Worm (Caenorhabditis elegans) whole organism, midembryonic: ENCODE results near the gene nhr-6.
A peak's percentile ranks its signal among the peaks of the same experiment; 100 is the strongest.

ENCODE experiments used
- T22C8.4 ChIP-seq: fragments of 200-800 bp; sonication (Bioruptor generic); IDR thresholded peaks from 2 replicates; pipeline ENCODE4 v1.3.6; 2022; ENCODE audit warnings: missing genetic modification characterization, missing compliant biosample characterization
- cog-1 ChIP-seq: sonication (generic microtip); optimal IDR thresholded peaks from 2 replicates; lab custom pipeline; 2016; ENCODE audit warnings: missing genetic modification characterization, missing compliant biosample characterization
- flt-1 ChIP-seq: fragments of 200-800 bp; sonication (Bioruptor generic); IDR thresholded peaks from 2 replicates; pipeline ENCODE4 v1.3.6; 2022; ENCODE audit warnings: missing genetic modification characterization, missing compliant biosample characterization
- klf-2 ChIP-seq: fragments of 200-800 bp; sonication (Bioruptor generic); conservative IDR thresholded peaks from 2 replicates; pipeline ENCODE4 v1.3.6; 2022; ENCODE audit warnings: missing genetic modification reagents, missing genetic modification characterization, missing compliant biosample characterization
- med-1 ChIP-seq: sonication (generic microtip); optimal IDR thresholded peaks from 2 replicates; lab custom pipeline; 2017; ENCODE audit warnings: missing genetic modification characterization, mild to moderate bottlenecking, missing compliant biosample characterization, antibody characterized with exemption, missing genetic modification reagents; ENCODE audit not compliant: insufficient read depth
- ref-1 ChIP-seq: fragments of 200-800 bp; sonication (Bioruptor generic); conservative IDR thresholded peaks from 2 replicates; pipeline ENCODE4 v1.3.6; 2022; ENCODE audit warnings: missing genetic modification reagents, missing genetic modification characterization, missing compliant biosample characterization
- tab-1 ChIP-seq: fragments of 200-800 bp; sonication (Bioruptor generic); IDR thresholded peaks from 2 replicates; pipeline ENCODE4 v1.3.6; 2022; ENCODE audit warnings: missing genetic modification characterization, missing compliant biosample characterization
- ztf-23 ChIP-seq: fragments of 200-800 bp; sonication (Bioruptor generic); IDR thresholded peaks from 2 replicates; pipeline ENCODE4 v1.3.6; 2022; ENCODE audit warnings: missing genetic modification reagents, missing genetic modification characterization, missing compliant biosample characterization
- ztf-29 ChIP-seq: fragments of 200-800 bp; sonication (Bioruptor generic); IDR thresholded peaks from 2 replicates; pipeline ENCODE4 v1.3.6; 2022; ENCODE audit warnings: missing genetic modification reagents, missing genetic modification characterization, missing compliant biosample characterization

The nhr-6 gene

ce11 chrIII:3601271-3601670, 27.9 kb downstream of the nhr-6 start:
- TF ChIP-seq ref-1, result no peak
- no peak for TF ChIP-seq cog-1 (tag; lab: Kevin White, UChicago)
- no peak for TF ChIP-seq klf-2 (GFP tag; lab: Robert Waterston, UW)
- no peak for TF ChIP-seq T22C8.4 (GFP tag; lab: Robert Waterston, UW)
- no peak for TF ChIP-seq med-1

ce11 chrIII:3605681-3606080, 32.3 kb downstream of the nhr-6 start:
- TF ChIP-seq T22C8.4 (GFP tag; lab: Robert Waterston, UW) (no peak), med-1 (no peak), ztf-23 (GFP tag; lab: Robert Waterston, UW) (no peak), ref-1 (no peak), tab-1 (GFP tag; lab: Robert Waterston, UW) (no peak), ztf-29 (no peak), flt-1 (GFP tag; lab: Robert Waterston, UW) (no peak)

- TF ChIP-seq ztf-23 (GFP tag; lab: Robert Waterston, UW), result 0 out of 2 replicates have a peak, but pooled peaks have one; percentile 44
- TF ChIP-seq med-1, result no peak
Measured at ce11 chrIII:3612387-3612786, 39.0 kb downstream of the nhr-6 start.

- TF ChIP-seq klf-2 (GFP tag; lab: Robert Waterston, UW), result no peak
- TF ChIP-seq ref-1, result no peak
- TF ChIP-seq med-1, result no peak
- TF ChIP-seq ztf-23 (GFP tag; lab: Robert Waterston, UW), result no peak
- TF ChIP-seq ztf-29, result no peak
- no peak for TF ChIP-seq flt-1 (GFP tag; lab: Robert Waterston, UW)
- no peak for TF ChIP-seq tab-1 (GFP tag; lab: Robert Waterston, UW)
- TF ChIP-seq T22C8.4 (GFP tag; lab: Robert Waterston, UW), result no peak
Measured at ce11 chrIII:3612882-3613479, 39.6 kb downstream of the nhr-6 start.

ce11 chrIII:3619621-3620261, 46.4 kb downstream of the nhr-6 start:
- TF ChIP-seq cog-1 (tag; lab: Kevin White, UChicago) (no peak), T22C8.4 (GFP tag; lab: Robert Waterston, UW) (no peak), med-1 (no peak), tab-1 (GFP tag; lab: Robert Waterston, UW) (no peak)

ce11 chrIII:3620652-3621051, 47.3 kb downstream of the nhr-6 start:
- TF ChIP-seq tab-1 (GFP tag; lab: Robert Waterston, UW) (no peak), klf-2 (GFP tag; lab: Robert Waterston, UW) (no peak), ztf-23 (GFP tag; lab: Robert Waterston, UW) (peak; percentile 83), flt-1 (GFP tag; lab: Robert Waterston, UW) (peak; percentile 70; the same call in 1 of the 2 replicates), T22C8.4 (GFP tag; lab: Robert Waterston, UW) (no peak), cog-1 (tag; lab: Kevin White, UChicago) (no peak), ref-1 (0 out of 2 replicates have a peak, but pooled peaks have one; percentile 55), med-1 (no peak), ztf-29 (no peak)

- TF ChIP-seq tab-1 (GFP tag; lab: Robert Waterston, UW), result no peak
- TF ChIP-seq klf-2 (GFP tag; lab: Robert Waterston, UW), result no peak
- no peak for TF ChIP-seq flt-1 (GFP tag; lab: Robert Waterston, UW)
- no peak for TF ChIP-seq med-1
- no peak for TF ChIP-seq cog-1 (tag; lab: Kevin White, UChicago)
- no peak for TF ChIP-seq ref-1
Measured at ce11 chrIII:3621211-3621897, 48.0 kb downstream of the nhr-6 start.

ce11 chrIII:3623772-3624171, 50.4 kb downstream of the nhr-6 start:
- no peak for TF ChIP-seq flt-1 (GFP tag; lab: Robert Waterston, UW)
- TF ChIP-seq tab-1 (GFP tag; lab: Robert Waterston, UW), result no peak
- no peak for TF ChIP-seq klf-2 (GFP tag; lab: Robert Waterston, UW)
- no peak for TF ChIP-seq cog-1 (tag; lab: Kevin White, UChicago)
- no peak for TF ChIP-seq med-1
- TF ChIP-seq ztf-29, result no peak

ce11 chrIII:3627042-3627441, 53.7 kb downstream of the nhr-6 start, which contains the start of gene sel-8:
sel-8 (minus strand) TSS chrIII:3627142.
- no peak for TF ChIP-seq tab-1 (GFP tag; lab: Robert Waterston, UW)
- TF ChIP-seq med-1, result no peak
- no peak for TF ChIP-seq ref-1
